Worm (Caenorhabditis elegans): ENCODE results near the gene srh-16.

srh-16 gene

ce11 chrV:12296794-12297193 is 5.1 kb downstream of the srh-16 start:
- no peak for TF ChIP-seq hmg-4 (GFP tag; optimal IDR thresholded peaks at IDR 0.05)
- no peak for TF ChIP-seq pes-1 (GFP tag; IDR thresholded peaks at IDR 0.05)
- no peak for TF ChIP-seq scrt-1 (GFP tag; IDR thresholded peaks at IDR 0.05)
- no peak for TF ChIP-seq aly-1 (tag; optimal IDR thresholded peaks at IDR 0.05)
- TF ChIP-seq tbx-11 (GFP tag; IDR thresholded peaks at IDR 0.05) = no peak
- TF ChIP-seq F13C5.2 (tag; optimal IDR thresholded peaks at IDR 0.05) = no peak
- no peak for TF ChIP-seq tra-4 (tag; optimal IDR thresholded peaks at IDR 0.05)
- no peak for TF ChIP-seq hmbx-1 (tag; optimal IDR thresholded peaks at IDR 0.05)
- TF ChIP-seq B0310.2 (tag; optimal IDR thresholded peaks at IDR 0.05) = no peak
- no peak for TF ChIP-seq ama-1 (optimal IDR thresholded peaks at IDR 0.05)
- no peak for TF ChIP-seq tbx-37 (GFP tag; conservative IDR thresholded peaks at IDR 0.05)
- no peak for TF ChIP-seq ets-7 (tag; optimal IDR thresholded peaks at IDR 0.05)
- no peak for TF ChIP-seq ceh-36 (tag; optimal IDR thresholded peaks at IDR 0.05)
- TF ChIP-seq ceh-13 (GFP tag; optimal IDR thresholded peaks at IDR 0.05) = no peak
- no peak for TF ChIP-seq sea-1 (GFP tag; conservative IDR thresholded peaks at IDR 0.05)
- TF ChIP-seq flt-1 (GFP tag; IDR thresholded peaks at IDR 0.05) = no peak
- no peak for TF ChIP-seq hnd-1 (tag; optimal IDR thresholded peaks at IDR 0.05)

- TF ChIP-seq aly-1 (tag; optimal IDR thresholded peaks at IDR 0.05) (no peak), hmg-4 (GFP tag; optimal IDR thresholded peaks at IDR 0.05) (no peak), scrt-1 (GFP tag; IDR thresholded peaks at IDR 0.05) (no peak)
Observed at ce11 chrV:12298184-12298583, 6.5 kb downstream of the srh-16 start.

DNA sequence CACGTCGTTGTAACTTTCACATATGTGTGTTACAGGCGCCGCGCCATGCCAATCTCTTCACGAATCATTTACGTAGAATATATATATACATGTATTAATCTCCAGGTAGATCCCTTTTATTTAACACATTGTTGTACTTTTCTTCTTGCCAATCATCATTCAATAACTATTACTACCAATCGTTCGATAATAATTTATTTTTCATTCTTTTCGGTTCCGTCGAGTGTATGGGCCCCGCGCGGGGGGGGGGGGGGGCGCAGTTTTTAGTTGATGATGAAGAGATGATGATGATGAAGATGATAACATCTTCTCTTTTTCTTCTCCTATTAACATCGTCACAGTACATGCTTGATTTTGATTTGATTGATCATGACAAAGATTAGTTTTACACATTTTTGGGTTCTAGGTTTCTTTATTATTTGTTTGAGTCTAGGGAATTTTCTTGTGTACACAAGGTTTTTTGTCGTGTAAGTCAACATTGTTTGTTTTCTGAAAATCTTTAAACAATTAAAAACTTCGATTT is 7.6 kb downstream of the srh-16 start:
- no peak for TF ChIP-seq ets-7 (tag; optimal IDR thresholded peaks at IDR 0.05)
- TF ChIP-seq B0310.2 (tag; optimal IDR thresholded peaks at IDR 0.05) = no peak
- no peak for TF ChIP-seq hnd-1 (tag; optimal IDR thresholded peaks at IDR 0.05)
- no peak for TF ChIP-seq hmbx-1 (tag; optimal IDR thresholded peaks at IDR 0.05)
- no peak for TF ChIP-seq flt-1 (GFP tag; IDR thresholded peaks at IDR 0.05)
- TF ChIP-seq tbx-37 (GFP tag; conservative IDR thresholded peaks at IDR 0.05) = no peak
- no peak for TF ChIP-seq scrt-1 (GFP tag; IDR thresholded peaks at IDR 0.05)
- no peak for TF ChIP-seq aly-1 (tag; optimal IDR thresholded peaks at IDR 0.05)
- TF ChIP-seq ceh-13 (GFP tag; optimal IDR thresholded peaks at IDR 0.05) = no peak
- TF ChIP-seq ceh-36 (tag; optimal IDR thresholded peaks at IDR 0.05) = no peak
- no peak for TF ChIP-seq hmg-4 (GFP tag; optimal IDR thresholded peaks at IDR 0.05)
- TF ChIP-seq F13C5.2 (tag; optimal IDR thresholded peaks at IDR 0.05) = no peak
- TF ChIP-seq tra-4 (tag; optimal IDR thresholded peaks at IDR 0.05) = no peak
- TF ChIP-seq pes-1 (GFP tag; IDR thresholded peaks at IDR 0.05) = no peak
- no peak for TF ChIP-seq ama-1 (optimal IDR thresholded peaks at IDR 0.05)

ce11 chrV:12300166-12300565 is 8.5 kb downstream of the srh-16 start:
- TF ChIP-seq scrt-1 (GFP tag; IDR thresholded peaks at IDR 0.05) (no peak), ets-7 (tag; optimal IDR thresholded peaks at IDR 0.05) (no peak), ceh-13 (GFP tag; optimal IDR thresholded peaks at IDR 0.05) (no peak), sea-1 (GFP tag; conservative IDR thresholded peaks at IDR 0.05) (no peak), ceh-36 (tag; optimal IDR thresholded peaks at IDR 0.05) (no peak), hnd-1 (tag; optimal IDR thresholded peaks at IDR 0.05) (no peak), B0310.2 (tag; optimal IDR thresholded peaks at IDR 0.05) (no peak), aly-1 (tag; optimal IDR thresholded peaks at IDR 0.05) (no peak), flt-1 (GFP tag; IDR thresholded peaks at IDR 0.05) (no peak), pes-1 (GFP tag; IDR thresholded peaks at IDR 0.05) (no peak), ama-1 (optimal IDR thresholded peaks at IDR 0.05) (no peak)

DNA sequence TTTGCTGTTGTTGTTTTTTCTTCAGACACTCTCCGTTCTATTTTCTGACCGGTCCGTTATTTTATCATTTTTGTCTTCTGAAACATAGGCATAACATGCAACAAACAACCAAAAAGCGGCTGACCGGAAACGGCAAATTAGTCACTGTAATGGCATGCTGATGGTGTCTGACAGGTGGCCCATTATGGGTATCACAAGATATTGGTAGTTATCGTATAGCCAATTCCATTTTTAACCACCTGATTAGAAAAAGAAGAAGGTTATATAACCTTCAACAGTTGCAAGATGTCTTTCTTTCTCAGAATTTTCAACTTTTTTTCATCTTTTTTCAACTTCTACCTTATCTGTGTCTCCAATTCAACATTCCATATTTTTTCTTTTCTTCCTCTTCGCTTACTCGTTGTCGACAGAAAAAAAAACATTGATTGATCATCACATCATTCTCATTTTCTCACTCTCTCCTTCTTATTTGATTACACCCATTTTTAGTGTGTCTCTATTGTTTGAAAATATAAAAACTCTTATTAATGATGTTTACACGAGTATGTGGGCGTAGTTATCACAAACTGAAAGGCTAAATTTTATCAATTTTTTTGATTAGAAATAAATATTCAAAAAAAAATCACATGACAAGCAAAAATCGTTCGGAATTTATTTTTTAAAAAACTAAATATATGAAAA is 9.3 kb downstream of the srh-16 start:
- TF ChIP-seq hmg-4 (GFP tag; optimal IDR thresholded peaks at IDR 0.05) = no peak
- TF ChIP-seq tbx-11 (GFP tag; IDR thresholded peaks at IDR 0.05) = no peak
- no peak for TF ChIP-seq B0310.2 (tag; optimal IDR thresholded peaks at IDR 0.05)
- no peak for TF ChIP-seq ets-7 (tag; optimal IDR thresholded peaks at IDR 0.05)
- no peak for TF ChIP-seq ceh-36 (tag; optimal IDR thresholded peaks at IDR 0.05)
- TF ChIP-seq hmbx-1 (tag; optimal IDR thresholded peaks at IDR 0.05) = no peak
- TF ChIP-seq ceh-13 (GFP tag; optimal IDR thresholded peaks at IDR 0.05) = no peak
- TF ChIP-seq tbx-37 (GFP tag; conservative IDR thresholded peaks at IDR 0.05) = no peak
- TF ChIP-seq flt-1 (GFP tag; IDR thresholded peaks at IDR 0.05) = no peak
- TF ChIP-seq tra-4 (tag; optimal IDR thresholded peaks at IDR 0.05) = no peak
- TF ChIP-seq pes-1 (GFP tag; IDR thresholded peaks at IDR 0.05) = no peak
- TF ChIP-seq ama-1 (optimal IDR thresholded peaks at IDR 0.05) = no peak

- no peak for TF ChIP-seq B0310.2 (tag; optimal IDR thresholded peaks at IDR 0.05)
- TF ChIP-seq tbx-37 (GFP tag; conservative IDR thresholded peaks at IDR 0.05) = no peak
- TF ChIP-seq ama-1 (optimal IDR thresholded peaks at IDR 0.05) = no peak
- TF ChIP-seq hmbx-1 (tag; optimal IDR thresholded peaks at IDR 0.05) = no peak
- TF ChIP-seq scrt-1 (GFP tag; IDR thresholded peaks at IDR 0.05) = no peak
- no peak for TF ChIP-seq flt-1 (GFP tag; IDR thresholded peaks at IDR 0.05)
- TF ChIP-seq ceh-36 (tag; optimal IDR thresholded peaks at IDR 0.05) = no peak
- no peak for TF ChIP-seq tra-4 (tag; optimal IDR thresholded peaks at IDR 0.05)
- no peak for TF ChIP-seq aly-1 (tag; optimal IDR thresholded peaks at IDR 0.05)
- no peak for TF ChIP-seq ceh-13 (GFP tag; optimal IDR thresholded peaks at IDR 0.05)
- no peak for TF ChIP-seq tbx-11 (GFP tag; IDR thresholded peaks at IDR 0.05)
- TF ChIP-seq pes-1 (GFP tag; IDR thresholded peaks at IDR 0.05) = no peak
- TF ChIP-seq sea-1 (GFP tag; conservative IDR thresholded peaks at IDR 0.05) = no peak
Observed at ce11 chrV:12301985-12302591, 10.4 kb downstream of the srh-16 start, which contains the start of the genes frm-7 and F55C5.17. frm-7 (plus strand) TSS chrV:12302484. F55C5.17 (plus strand) TSS chrV:12302541.

- TF ChIP-seq tbx-11 (GFP tag; IDR thresholded peaks at IDR 0.05) (peak; percentile 100), tra-4 (tag; optimal IDR thresholded peaks at IDR 0.05) (peak; percentile 99), scrt-1 (GFP tag; IDR thresholded peaks at IDR 0.05) (peak; percentile 100), flt-1 (GFP tag; IDR thresholded peaks at IDR 0.05) (peak; percentile 100), hmg-4 (GFP tag; optimal IDR thresholded peaks at IDR 0.05) (peak; percentile 100), aly-1 (tag; optimal IDR thresholded peaks at IDR 0.05) (peak; percentile 100), ceh-36 (tag; optimal IDR thresholded peaks at IDR 0.05) (peak; percentile 98), ama-1 (optimal IDR thresholded peaks at IDR 0.05) (peak; percentile 87), hmbx-1 (tag; optimal IDR thresholded peaks at IDR 0.05) (peak; percentile 96), ceh-13 (GFP tag; optimal IDR thresholded peaks at IDR 0.05) (peak; percentile 100), ets-7 (tag; optimal IDR thresholded peaks at IDR 0.05) (peak; percentile 99), sea-1 (GFP tag; conservative IDR thresholded peaks at IDR 0.05) (peak; percentile 100), pes-1 (GFP tag; IDR thresholded peaks at IDR 0.05) (peak; percentile 99), tbx-37 (GFP tag; conservative IDR thresholded peaks at IDR 0.05) (peak; percentile 100), hnd-1 (tag; optimal IDR thresholded peaks at IDR 0.05) (peak; percentile 98), F13C5.2 (tag; optimal IDR thresholded peaks at IDR 0.05) (peak; percentile 100), B0310.2 (tag; optimal IDR thresholded peaks at IDR 0.05) (peak; percentile 100)
Observed at ce11 chrV:12303453-12304077, 11.9 kb downstream of the srh-16 start.

All from whole organism, early embryonic.